Worm (Caenorhabditis elegans): Measurements from ENCODE around the gene nlp-23.

DNA sequence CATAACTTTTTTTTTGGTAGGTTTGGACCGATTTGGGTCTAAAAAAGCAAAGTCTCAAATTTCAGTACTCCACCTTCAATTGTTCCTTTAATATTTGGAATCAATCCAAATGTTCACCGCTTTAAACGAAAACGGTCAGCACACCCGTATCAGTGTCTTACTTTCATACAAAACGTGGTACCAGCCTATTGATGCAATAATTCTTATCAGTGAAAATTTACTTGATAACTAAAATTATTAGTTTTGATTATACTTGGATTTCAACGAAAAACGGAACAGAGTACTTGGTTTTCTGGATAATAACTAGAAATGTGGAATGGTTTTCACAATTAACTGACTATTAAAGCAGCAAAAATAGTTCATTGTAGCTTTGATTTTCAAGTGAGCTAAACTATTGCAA is 27.9 kb upstream of the nlp-23 start:
- TF ChIP-seq nhr-10 (tag; optimal IDR thresholded peaks at IDR 0.05), result no peak
- TF ChIP-seq elt-3 (tag; optimal IDR thresholded peaks at IDR 0.05), result no peak
- no peak for TF ChIP-seq nhr-12 (tag; optimal IDR thresholded peaks at IDR 0.05)
- TF ChIP-seq nhr-6 (tag; optimal IDR thresholded peaks at IDR 0.05), result no peak
- no peak for TF ChIP-seq unc-39 (tag; optimal IDR thresholded peaks at IDR 0.05)
- no peak for TF ChIP-seq snpc-4 (tag; optimal IDR thresholded peaks at IDR 0.05)

Data from whole organism, L2 larva.